Fruit fly (Drosophila melanogaster) S2 (cell line): ENCODE data around the gene jus.

ENCODE experiments used
- CG8478 ChIP-seq: fragments of >200 bp; optimal IDR thresholded peaks from 2 replicates; lab custom pipeline; 2018
- CTCF ChIP-seq, 2 experiments: fragments of >200 bp; optimal IDR thresholded peaks; 2 replicates each; lab custom pipeline; 2018

- TF ChIP-seq CG8478 (lab: Kevin White, UChicago) (no peak), CTCF (optimal IDR thresholded peaks at IDR 0.05; lab: Kevin White, UChicago) (no peak)
Observed at dm6 chr3R:29196967-29197611, 2.3 kb upstream of the jus start, which contains the start of gene CG14515.
